Worm (Caenorhabditis elegans): ENCODE measurements around the gene Y32B12B.8.

ce11 chrV:16508667-16509066, 26.6 kb upstream of the Y32B12B.8 start, which contains the start of gene srr-3:
- TF ChIP-seq flt-1 (GFP tag; IDR thresholded peaks at IDR 0.05), result no peak
- TF ChIP-seq ama-1 (optimal IDR thresholded peaks at IDR 0.05), result no peak
- no peak for TF ChIP-seq tbx-37 (GFP tag; conservative IDR thresholded peaks at IDR 0.05)
- no peak for TF ChIP-seq ceh-36 (tag; optimal IDR thresholded peaks at IDR 0.05)
- no peak for TF ChIP-seq sea-1 (GFP tag; conservative IDR thresholded peaks at IDR 0.05)
- TF ChIP-seq hmg-4 (GFP tag; optimal IDR thresholded peaks at IDR 0.05), result no peak
- no peak for TF ChIP-seq ceh-13 (GFP tag; optimal IDR thresholded peaks at IDR 0.05)
- no peak for TF ChIP-seq B0310.2 (tag; optimal IDR thresholded peaks at IDR 0.05)
- TF ChIP-seq tbx-11 (GFP tag; IDR thresholded peaks at IDR 0.05), result no peak
- TF ChIP-seq pes-1 (GFP tag; IDR thresholded peaks at IDR 0.05), result no peak
- no peak for TF ChIP-seq scrt-1 (GFP tag; IDR thresholded peaks at IDR 0.05)
- no peak for TF ChIP-seq hnd-1 (tag; optimal IDR thresholded peaks at IDR 0.05)
- no peak for TF ChIP-seq hmbx-1 (tag; optimal IDR thresholded peaks at IDR 0.05)

Data from whole organism, early embryonic.